Fruit fly (Drosophila melanogaster): ENCODE results near the gene CG5131.

Gene CG5131

DNA sequence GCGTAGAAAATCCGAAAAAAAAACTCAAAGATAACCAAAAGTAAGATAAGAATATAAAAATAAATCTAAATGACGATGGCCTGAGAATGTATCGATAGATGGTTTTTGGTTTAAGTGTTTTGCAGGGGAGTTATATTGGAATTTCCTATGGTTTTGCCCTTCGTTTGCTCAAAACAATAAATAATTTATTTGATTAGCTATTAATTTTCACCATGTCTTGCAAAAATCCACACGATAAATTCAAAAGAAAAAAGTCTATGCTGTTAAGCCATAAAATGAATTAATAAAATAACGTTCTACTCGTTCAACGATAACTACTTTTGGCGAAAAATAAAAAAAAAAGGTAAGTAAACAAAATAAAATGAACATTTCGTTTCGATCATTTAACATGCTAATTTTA, 37.2 kb upstream of the CG5131 start:
- TF ChIP-seq HLH106 (tag; optimal IDR thresholded peaks at IDR 0.05) (no peak), Dif (GFP tag; optimal IDR thresholded peaks at IDR 0.05; ENCODE audit: partially characterized antibody) (no peak), h (GFP tag; optimal IDR thresholded peaks at IDR 0.05) (no peak), Abd-B (GFP tag; optimal IDR thresholded peaks at IDR 0.05) (no peak), foxo (GFP tag; optimal IDR thresholded peaks at IDR 0.05) (no peak), Hnf4 (GFP tag; optimal IDR thresholded peaks at IDR 0.05) (no peak), GATAd (GFP tag; optimal IDR thresholded peaks at IDR 0.05) (no peak), Rel (GFP tag; optimal IDR thresholded peaks at IDR 0.05) (no peak), Rel (tag; optimal IDR thresholded peaks at IDR 0.05) (no peak), jim (GFP tag; optimal IDR thresholded peaks at IDR 0.05) (no peak), rgr (GFP tag; optimal IDR thresholded peaks at IDR 0.05) (no peak), Hr83 (GFP tag; optimal IDR thresholded peaks at IDR 0.05; ENCODE audit: poor library complexity, severe bottlenecking) (no peak), CG9705 (GFP tag; optimal IDR thresholded peaks at IDR 0.05) (no peak), Vsx2 (GFP tag; optimal IDR thresholded peaks at IDR 0.05; ENCODE audit: partially characterized antibody) (no peak), Myc (optimal IDR thresholded peaks at IDR 0.05) (no peak), usp (GFP tag; optimal IDR thresholded peaks at IDR 0.05) (no peak), N (GFP tag; optimal IDR thresholded peaks at IDR 0.05) (no peak), psq (GFP tag; optimal IDR thresholded peaks at IDR 0.05) (no peak), OdsH (GFP tag; optimal IDR thresholded peaks at IDR 0.05) (no peak), Jra (GFP tag; optimal IDR thresholded peaks at IDR 0.05) (no peak)

DNA sequence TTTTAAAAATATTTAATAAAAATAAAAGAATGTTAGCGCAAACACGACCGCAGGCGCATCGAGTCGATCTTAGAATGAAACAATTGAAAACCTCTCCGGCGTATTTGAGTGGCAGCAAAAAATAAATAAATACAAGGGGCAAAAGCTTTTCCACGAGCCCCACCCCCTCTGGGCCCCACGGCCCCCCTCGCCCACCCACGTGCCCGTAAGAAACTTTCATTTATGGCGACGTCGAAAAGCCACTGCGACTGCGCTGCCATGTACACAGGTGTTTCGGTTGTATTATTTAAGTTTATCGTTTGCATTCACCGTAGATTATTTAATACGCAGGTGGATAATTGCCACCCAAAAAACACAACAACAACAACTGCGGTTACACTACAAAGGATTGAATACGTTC, 35.9 kb upstream of the CG5131 start:
- TF ChIP-seq sage (GFP tag; optimal IDR thresholded peaks at IDR 0.05) (no peak), h (GFP tag; optimal IDR thresholded peaks at IDR 0.05) (no peak), usp (GFP tag; optimal IDR thresholded peaks at IDR 0.05) (no peak), ey (GFP tag; optimal IDR thresholded peaks at IDR 0.05) (no peak), sv (GFP tag; optimal IDR thresholded peaks at IDR 0.05) (no peak), dsf (GFP tag; optimal IDR thresholded peaks at IDR 0.05; ENCODE audit: borderline replicate concordance) (no peak), Jra (GFP tag; optimal IDR thresholded peaks at IDR 0.05) (no peak), CrebA (GFP tag; optimal IDR thresholded peaks at IDR 0.05; ENCODE audit: borderline replicate concordance) (no peak), Abd-B (GFP tag; optimal IDR thresholded peaks at IDR 0.05) (no peak), dl (GFP tag; optimal IDR thresholded peaks at IDR 0.05; ENCODE audit: insufficient read depth in 1 of 2, partially characterized antibody in 2 of 2) (peak in 1 of 2 experiments; percentile 36), tai (GFP tag; optimal IDR thresholded peaks at IDR 0.05) (no peak), Hr83 (GFP tag; optimal IDR thresholded peaks at IDR 0.05; ENCODE audit: poor library complexity, severe bottlenecking) (peak; percentile 46), Dfd (GFP tag; optimal IDR thresholded peaks at IDR 0.05) (peak; percentile 66), dmrt93B (GFP tag; optimal IDR thresholded peaks at IDR 0.05) (no peak), Rel (GFP tag; optimal IDR thresholded peaks at IDR 0.05) (no peak), Rel (tag; optimal IDR thresholded peaks at IDR 0.05) (peak; percentile 20), Hr78 (GFP tag; optimal IDR thresholded peaks at IDR 0.05) (no peak), Mio (GFP tag; optimal IDR thresholded peaks at IDR 0.05) (no peak), pan (optimal IDR thresholded peaks at IDR 0.05) (no peak), OdsH (GFP tag; optimal IDR thresholded peaks at IDR 0.05) (no peak), br (GFP tag; optimal IDR thresholded peaks at IDR 0.05) (no peak), CG9705 (GFP tag; optimal IDR thresholded peaks at IDR 0.05) (no peak), Dif (GFP tag; optimal IDR thresholded peaks at IDR 0.05; ENCODE audit: partially characterized antibody) (peak; percentile 26), lola (GFP tag; optimal IDR thresholded peaks at IDR 0.05) (no peak), fru (GFP tag; optimal IDR thresholded peaks at IDR 0.05) (no peak), Vsx2 (GFP tag; optimal IDR thresholded peaks at IDR 0.05; ENCODE audit: partially characterized antibody) (no peak), N (GFP tag; optimal IDR thresholded peaks at IDR 0.05) (no peak), Hnf4 (GFP tag; optimal IDR thresholded peaks at IDR 0.05) (no peak), rgr (GFP tag; optimal IDR thresholded peaks at IDR 0.05) (peak; percentile 11), CG32264 (GFP tag; optimal IDR thresholded peaks at IDR 0.05) (no peak), brk (GFP tag; optimal IDR thresholded peaks at IDR 0.05) (no peak), foxo (GFP tag; optimal IDR thresholded peaks at IDR 0.05) (no peak), Myc (optimal IDR thresholded peaks at IDR 0.05) (no peak)

Measured in whole organism, wandering third instar larva.